Worm (Caenorhabditis elegans) whole organism, late embryonic: ENCODE measurements around the gene mrps-22.

Experiments
- K09A11.1 ChIP-seq: sonication (generic microtip); optimal IDR thresholded peaks from 2 replicates; lab custom pipeline; 2017; ENCODE audit warnings: antibody characterized with exemption, mild to moderate bottlenecking, missing genetic modification characterization, missing compliant biosample characterization; ENCODE audit not compliant: insufficient read depth
- T23F11.4 ChIP-seq: fragments of 200-800 bp; sonication (Bioruptor generic); optimal IDR thresholded peaks from 2 replicates; lab custom pipeline; 2018; ENCODE audit warnings: mild to moderate bottlenecking, missing genetic modification characterization, missing compliant biosample characterization
- Y22D7AL.16 ChIP-seq: sonication (generic microtip); optimal IDR thresholded peaks from 2 replicates; lab custom pipeline; 2016; ENCODE audit warnings: missing genetic modification characterization, missing compliant biosample characterization
- ahr-1 ChIP-seq: sonication (generic microtip); optimal IDR thresholded peaks from 2 replicates; lab custom pipeline; 2016; ENCODE audit warnings: missing genetic modification characterization, missing compliant biosample characterization
- ceh-18 ChIP-seq: sonication (generic microtip); optimal IDR thresholded peaks from 2 replicates; lab custom pipeline; 2016; ENCODE audit warnings: missing genetic modification characterization, missing compliant biosample characterization
- ceh-19 ChIP-seq: fragments of 200-800 bp; sonication (Bioruptor generic); optimal IDR thresholded peaks from 2 replicates; lab custom pipeline; 2018; ENCODE audit warnings: mild to moderate bottlenecking, missing genetic modification characterization, missing compliant biosample characterization
- ceh-2 ChIP-seq: sonication (generic microtip); optimal IDR thresholded peaks from 2 replicates; lab custom pipeline; 2016; ENCODE audit warnings: missing genotype, missing genetic modification characterization, missing compliant biosample characterization
- ceh-22 ChIP-seq: sonication (generic microtip); optimal IDR thresholded peaks from 2 replicates; lab custom pipeline; 2017; ENCODE audit warnings: missing biosample characterization, missing genetic modification characterization
- ceh-24 ChIP-seq: sonication (generic microtip); optimal IDR thresholded peaks from 2 replicates; lab custom pipeline; 2016; ENCODE audit warnings: mild to moderate bottlenecking, missing genetic modification characterization, missing compliant biosample characterization
- ceh-6 ChIP-seq: fragments of 200-800 bp; sonication (Bioruptor generic); optimal IDR thresholded peaks from 2 replicates; lab custom pipeline; 2018; ENCODE audit warnings: mild to moderate bottlenecking, missing genetic modification characterization, missing compliant biosample characterization
- che-1 ChIP-seq: sonication (generic microtip); optimal IDR thresholded peaks from 2 replicates; lab custom pipeline; 2016; ENCODE audit warnings: mild to moderate bottlenecking, missing genetic modification characterization, missing compliant biosample characterization
- dmd-4 ChIP-seq: sonication (generic microtip); optimal IDR thresholded peaks from 2 replicates; lab custom pipeline; 2016; ENCODE audit warnings: borderline replicate concordance, missing genetic modification characterization, missing compliant biosample characterization
- elt-2 ChIP-seq: sonication (generic microtip); optimal IDR thresholded peaks from 2 replicates; lab custom pipeline; 2016; ENCODE audit warnings: missing genetic modification reagents, missing genetic modification characterization, missing compliant biosample characterization
- eyg-1 ChIP-seq: sonication (generic microtip); optimal IDR thresholded peaks from 2 replicates; lab custom pipeline; 2016; ENCODE audit warnings: missing genotype, missing genetic modification characterization, missing compliant biosample characterization
- fax-1 ChIP-seq: sonication (generic microtip); optimal IDR thresholded peaks from 2 replicates; lab custom pipeline; 2016; ENCODE audit warnings: missing genotype, missing genetic modification characterization, missing compliant biosample characterization
- hlh-30 ChIP-seq: sonication (generic microtip); optimal IDR thresholded peaks from 2 replicates; lab custom pipeline; 2017; ENCODE audit warnings: antibody characterized with exemption, missing genetic modification characterization, missing compliant biosample characterization; ENCODE audit not compliant: insufficient read depth
- hlh-8 ChIP-seq: sonication (generic microtip); optimal IDR thresholded peaks from 2 replicates; lab custom pipeline; 2016; ENCODE audit warnings: missing genotype, missing genetic modification characterization, missing compliant biosample characterization
- lin-11 ChIP-seq: fragments of 200-800 bp; sonication (Bioruptor generic); optimal IDR thresholded peaks from 2 replicates; lab custom pipeline; 2018; ENCODE audit warnings: mild to moderate bottlenecking, missing genetic modification characterization, missing compliant biosample characterization
- nfya-1 ChIP-seq: sonication (generic microtip); optimal IDR thresholded peaks from 2 replicates; lab custom pipeline; 2017; ENCODE audit warnings: missing genetic modification characterization, mild to moderate bottlenecking, missing compliant biosample characterization, antibody characterized with exemption, moderate library complexity
- odd-2 ChIP-seq: sonication (generic microtip); optimal IDR thresholded peaks from 2 replicates; lab custom pipeline; 2017; ENCODE audit warnings: antibody characterized with exemption, mild to moderate bottlenecking, missing genetic modification characterization, missing compliant biosample characterization
- pax-1 ChIP-seq: fragments of 150-350 bp; optimal IDR thresholded peaks from 2 replicates; lab custom pipeline; 2014; ENCODE audit warnings: missing biosample characterization, missing genetic modification characterization
- ref-2 ChIP-seq: sonication (generic microtip); optimal IDR thresholded peaks from 2 replicates; lab custom pipeline; 2016; ENCODE audit warnings: missing genetic modification characterization, missing compliant biosample characterization
- sdc-2 ChIP-seq: sonication (generic microtip); optimal IDR thresholded peaks from 2 replicates; lab custom pipeline; 2016; ENCODE audit warnings: missing genotype, missing genetic modification characterization, missing compliant biosample characterization
- sox-4 ChIP-seq: sonication (generic microtip); optimal IDR thresholded peaks from 2 replicates; lab custom pipeline; 2017; ENCODE audit warnings: mild to moderate bottlenecking, missing genetic modification characterization, inconsistent platforms, missing compliant biosample characterization
- tbx-2 ChIP-seq: sonication (generic microtip); optimal IDR thresholded peaks from 2 replicates; lab custom pipeline; 2016; ENCODE audit warnings: missing genetic modification characterization, missing compliant biosample characterization
- unc-3 ChIP-seq, 2 experiments: fragments of 200-800 bp in 1 of 2; sonication (Bioruptor generic) in 1 of 2; sonication (generic microtip) in 1 of 2; conservative IDR thresholded peaks in 1 of 2; optimal IDR thresholded peaks in 1 of 2; 2 replicates each; pipeline versions ENCODE4 v1.3.6 to Lab custom; 2016 to 2022; ENCODE audit warnings: missing compliant biosample characterization in 2 of 2, missing genetic modification characterization in 2 of 2, missing genetic modification reagents in 1 of 2
- unc-86 ChIP-seq: sonication (generic microtip); optimal IDR thresholded peaks from 2 replicates; lab custom pipeline; 2016; ENCODE audit warnings: missing genetic modification characterization, missing compliant biosample characterization
- ztf-16 ChIP-seq: sonication (generic microtip); optimal IDR thresholded peaks from 2 replicates; lab custom pipeline; 2017; ENCODE audit warnings: missing genetic modification characterization, missing compliant biosample characterization

mrps-22 gene

ce11 chrII:10607238-10607961, 25.0 kb downstream of the mrps-22 start, which contains the start of gene ccm-3:
Gene ccm-3 (minus strand): TSS chrII:10607275.
- TF ChIP-seq nfya-1 (tag; lab: Kevin White, UChicago) = peak; percentile 21
- no peak for TF ChIP-seq unc-3 (GFP tag; conservative IDR thresholded peaks at IDR 0.05; lab: Robert Waterston, UW)
- no peak for TF ChIP-seq unc-3 (tag; optimal IDR thresholded peaks at IDR 0.05; lab: Kevin White, UChicago)

DNA sequence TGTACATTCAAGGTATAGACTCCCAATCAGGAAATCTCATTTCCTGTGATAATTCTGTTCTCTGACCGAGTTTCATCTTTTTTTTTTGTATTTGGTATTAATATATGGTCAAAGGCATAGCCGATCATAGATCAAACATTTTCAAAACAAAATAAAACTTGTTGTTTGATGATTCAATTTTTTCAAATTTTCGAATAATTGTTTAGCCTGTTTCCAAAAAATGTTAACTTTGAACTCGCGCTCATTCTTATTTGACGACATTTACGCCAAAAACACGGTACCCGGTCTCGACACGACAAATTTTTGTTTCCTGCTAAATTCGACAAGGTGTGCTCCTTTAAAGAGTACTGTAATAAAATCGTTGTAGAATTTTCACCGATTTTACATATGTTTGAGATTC, 26.4 kb downstream of the mrps-22 start:
- TF ChIP-seq pax-1 (tag; lab: Kevin White, UChicago) (no peak), hlh-8 (no peak), ztf-16 (no peak), fax-1 (tag; lab: Kevin White, UChicago) (no peak), dmd-4 (no peak), hlh-30 (tag; lab: Kevin White, UChicago) (no peak)

DNA sequence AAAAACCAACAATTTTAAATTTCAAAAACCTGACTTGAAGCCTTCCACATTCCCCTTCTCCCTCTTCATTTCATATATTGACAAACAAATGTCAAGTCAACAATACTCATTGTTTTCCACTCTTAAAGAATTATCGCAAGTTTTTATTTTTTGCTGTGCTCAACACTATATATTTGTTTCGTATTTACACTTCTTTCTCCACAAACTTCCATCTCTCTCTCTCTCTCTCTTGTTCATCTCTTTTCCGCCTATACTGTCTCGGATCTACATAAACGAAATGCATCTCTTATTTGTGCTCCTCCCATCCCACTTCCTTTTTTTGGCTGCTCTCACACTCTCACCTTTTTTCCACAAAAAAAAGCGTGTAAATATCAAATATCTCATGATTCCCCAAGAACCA, 30.3 kb downstream of the mrps-22 start, which contains the start of gene C14A4.12:
Gene C14A4.12 (plus strand): TSS at position 301 of the 400 bp plus-strand sequence.
- no peak for TF ChIP-seq sdc-2 (tag; lab: Kevin White, UChicago)
- no peak for TF ChIP-seq ceh-22 (tag; lab: Kevin White, UChicago)
- no peak for TF ChIP-seq K09A11.1 (tag; lab: Kevin White, UChicago)
- no peak for TF ChIP-seq ceh-2 (tag; lab: Kevin White, UChicago)

DNA sequence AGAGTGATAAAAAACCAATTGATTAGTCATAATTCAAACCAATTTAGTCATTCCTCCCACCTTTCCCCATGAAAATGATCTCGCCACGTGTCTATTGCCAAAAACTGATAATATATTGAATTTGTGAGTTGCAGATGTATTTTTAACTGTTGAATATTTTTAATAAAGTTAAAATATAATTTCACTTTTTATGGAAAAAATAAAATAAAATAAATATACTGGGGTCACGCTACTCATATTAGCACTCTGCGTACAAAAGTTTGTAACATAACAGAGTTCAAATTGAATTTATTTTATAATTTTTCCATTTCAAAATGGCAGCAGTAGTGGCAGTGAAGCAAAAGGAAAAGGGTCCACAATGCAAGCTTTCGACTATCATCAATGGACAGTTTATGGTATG, 35.7 kb downstream of the mrps-22 start, which contains the start of gene C14A4.13:
Gene C14A4.13 (plus strand): TSS at position 301 of the 400 bp plus-strand sequence.
- no peak for TF ChIP-seq sox-4
- TF ChIP-seq ceh-18 (tag; lab: Kevin White, UChicago) = no peak
- TF ChIP-seq Y22D7AL.16 (tag; lab: Kevin White, UChicago) = no peak
- TF ChIP-seq ceh-24 (tag; lab: Kevin White, UChicago) = no peak
- TF ChIP-seq lin-11 (tag; lab: Kevin White, UChicago) = no peak
- no peak for TF ChIP-seq ceh-19 (GFP tag; lab: Kevin White, UChicago)

ce11 chrII:10621965-10622364, 39.5 kb downstream of the mrps-22 start, which contains the start of gene cutl-9:
Gene cutl-9 (plus strand): TSS chrII:10622265.
- no peak for TF ChIP-seq T23F11.4 (GFP tag; lab: Kevin White, UChicago)
- TF ChIP-seq ceh-6 (GFP tag; lab: Kevin White, UChicago) = no peak
- no peak for TF ChIP-seq odd-2 (tag; lab: Kevin White, UChicago)
- TF ChIP-seq eyg-1 (tag; lab: Kevin White, UChicago) = no peak
- TF ChIP-seq che-1 (tag; lab: Kevin White, UChicago) = no peak
- no peak for TF ChIP-seq unc-3 (GFP tag; conservative IDR thresholded peaks at IDR 0.05; lab: Robert Waterston, UW)
- TF ChIP-seq unc-3 (tag; optimal IDR thresholded peaks at IDR 0.05; lab: Kevin White, UChicago) = no peak
- no peak for TF ChIP-seq ref-2 (tag; lab: Kevin White, UChicago)
- no peak for TF ChIP-seq tbx-2 (tag; lab: Kevin White, UChicago)
- no peak for TF ChIP-seq unc-86 (tag; lab: Kevin White, UChicago)
- TF ChIP-seq ahr-1 (tag; lab: Kevin White, UChicago) = no peak

DNA sequence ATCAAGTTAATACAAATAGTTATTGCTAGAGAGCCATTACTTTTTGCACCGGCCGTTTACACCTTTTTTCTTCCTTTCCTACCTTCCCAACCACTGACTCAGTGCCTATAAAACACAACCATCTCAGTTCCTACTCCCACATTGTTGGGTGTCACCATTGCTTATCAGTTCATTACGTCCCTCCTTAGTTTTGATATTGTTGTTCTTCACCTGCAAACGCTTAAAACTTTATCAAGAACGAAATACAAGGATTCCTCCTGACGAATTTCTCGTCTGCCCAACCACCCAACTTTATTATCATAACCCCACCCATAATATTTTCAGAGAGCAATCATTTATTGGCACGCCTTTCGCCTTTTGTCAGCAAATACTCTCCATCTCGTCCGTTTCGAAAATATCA, 44.7 kb downstream of the mrps-22 start:
- peak; percentile 37 for TF ChIP-seq elt-2
- no peak for TF ChIP-seq ceh-6 (GFP tag; lab: Kevin White, UChicago)
